Fruit fly (Drosophila melanogaster) whole organism, larva: ENCODE measurements around the gene dysf.

Experiments used
- noc ChIP-seq: fragments of 200-800 bp; sonication (Bioruptor generic); optimal IDR thresholded peaks from 3 replicates; lab custom pipeline; 2019; ENCODE audit warnings: missing biosample characterization, mild to moderate bottlenecking, missing genetic modification characterization, moderate library complexity

dysf gene

dm6 chr3R:26098502-26099210 is at the start of gene dysf:
Gene dysf (minus strand): TSS chr3R:26098711.
- TF ChIP-seq noc (tag; lab: Kevin White, UChicago), result peak; percentile 53

dm6 chr3R:26137189-26137588 is 38.7 kb upstream of the dysf start:
- TF ChIP-seq noc (tag; lab: Kevin White, UChicago), result no peak

- no peak for TF ChIP-seq noc (tag; lab: Kevin White, UChicago)
Observed at dm6 chr3R:26132854-26133253, 34.3 kb upstream of the dysf start, which contains the start of gene CG6142. Gene CG6142 (plus strand): TSS chr3R:26133154.

dm6 chr3R:26130586-26130985 is 32.1 kb upstream of the dysf start:
- no peak for TF ChIP-seq noc (tag; lab: Kevin White, UChicago)

dm6 chr3R:26129680-26130079 is 31.2 kb upstream of the dysf start:
- no peak for TF ChIP-seq noc (tag; lab: Kevin White, UChicago)

dm6 chr3R:26128442-26129003 is 30.0 kb upstream of the dysf start:
- TF ChIP-seq noc (tag; lab: Kevin White, UChicago), result no peak

dm6 chr3R:26125838-26126709 is 27.6 kb upstream of the dysf start, which contains the start of gene CG14556:
Gene CG14556 (plus strand): TSS chr3R:26126659.
- TF ChIP-seq noc (tag; lab: Kevin White, UChicago), result no peak

- no peak for TF ChIP-seq noc (tag; lab: Kevin White, UChicago)
Observed at dm6 chr3R:26124576-26125283, 26.2 kb upstream of the dysf start.

- no peak for TF ChIP-seq noc (tag; lab: Kevin White, UChicago)
Observed at dm6 chr3R:26122896-26123295, 24.4 kb upstream of the dysf start.

- TF ChIP-seq noc (tag; lab: Kevin White, UChicago), result no peak
Observed at dm6 chr3R:26121785-26122184, 23.3 kb upstream of the dysf start.

dm6 chr3R:26121108-26121507 is 22.6 kb upstream of the dysf start:
- TF ChIP-seq noc (tag; lab: Kevin White, UChicago), result peak; percentile 78

dm6 chr3R:26119993-26120392 is 21.5 kb upstream of the dysf start:
- no peak for TF ChIP-seq noc (tag; lab: Kevin White, UChicago)

- peak; percentile 20 for TF ChIP-seq noc (tag; lab: Kevin White, UChicago)
Observed at dm6 chr3R:26117465-26118081, 19.1 kb upstream of the dysf start.

- peak; percentile 56 for TF ChIP-seq noc (tag; lab: Kevin White, UChicago)
Observed at dm6 chr3R:26108424-26108823, 9.9 kb upstream of the dysf start.

dm6 chr3R:26106595-26107152 is 8.2 kb upstream of the dysf start, which contains the start of gene Cipc:
Gene Cipc (plus strand): TSS chr3R:26106868.
- peak; percentile 87 for TF ChIP-seq noc (tag; lab: Kevin White, UChicago)
